Fruit fly (Drosophila melanogaster): ENCODE data around the gene CG4768.

Gene CG4768

DNA sequence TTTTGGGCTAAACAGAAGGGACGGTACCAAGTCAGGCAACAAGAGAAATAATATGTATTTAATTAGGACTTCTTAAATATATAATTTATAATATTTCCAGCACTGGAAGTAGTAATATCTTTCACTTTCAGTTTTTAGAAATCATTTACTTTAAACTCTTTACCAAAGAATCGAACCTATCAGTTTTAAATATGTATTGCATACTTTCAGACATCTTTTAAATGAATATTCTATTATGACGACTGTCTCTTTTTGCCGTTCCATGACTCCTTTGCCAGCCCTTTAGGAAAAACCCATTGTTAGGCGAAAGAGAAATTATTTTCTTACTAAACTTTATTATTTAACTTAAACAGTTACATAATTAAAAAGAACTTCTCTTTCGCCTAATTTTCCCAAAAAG is 34.3 kb upstream of the CG4768 start:
- TF ChIP-seq dmrt93B (GFP tag; optimal IDR thresholded peaks at IDR 0.05) (no peak), usp (GFP tag; optimal IDR thresholded peaks at IDR 0.05) (no peak), CG9705 (GFP tag; optimal IDR thresholded peaks at IDR 0.05) (no peak), tai (GFP tag; optimal IDR thresholded peaks at IDR 0.05) (no peak)

DNA sequence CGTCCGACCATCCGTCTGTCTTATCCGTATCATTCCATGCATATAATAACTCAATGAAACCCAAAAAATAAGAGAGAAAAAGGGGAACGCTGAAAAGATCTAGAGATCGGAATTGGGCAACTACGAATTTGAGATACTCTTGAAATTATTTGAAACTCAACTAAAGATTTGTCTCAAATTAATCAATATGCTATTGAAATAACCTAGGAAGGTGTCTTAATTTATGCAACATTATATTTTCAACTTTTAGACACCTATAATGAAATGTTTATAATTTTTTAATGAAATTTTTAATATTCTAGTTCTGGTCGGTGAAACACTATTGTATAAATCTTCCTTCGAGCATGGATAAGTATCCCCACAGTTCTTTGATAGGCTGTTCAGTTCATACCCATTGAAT is 31.4 kb upstream of the CG4768 start:
- no peak for TF ChIP-seq Hr78 (GFP tag; optimal IDR thresholded peaks at IDR 0.05)
- TF ChIP-seq brk (GFP tag; optimal IDR thresholded peaks at IDR 0.05) = no peak
- TF ChIP-seq Jra (GFP tag; optimal IDR thresholded peaks at IDR 0.05) = no peak
- no peak for TF ChIP-seq sv (GFP tag; optimal IDR thresholded peaks at IDR 0.05)
- TF ChIP-seq N (GFP tag; optimal IDR thresholded peaks at IDR 0.05) = no peak
- TF ChIP-seq dsf (GFP tag; optimal IDR thresholded peaks at IDR 0.05; ENCODE audit: borderline replicate concordance) = no peak
- TF ChIP-seq br (GFP tag; optimal IDR thresholded peaks at IDR 0.05) = no peak
- no peak for TF ChIP-seq ey (GFP tag; optimal IDR thresholded peaks at IDR 0.05)
- TF ChIP-seq Vsx2 (GFP tag; optimal IDR thresholded peaks at IDR 0.05; ENCODE audit: partially characterized antibody) = no peak
- no peak for TF ChIP-seq usp (GFP tag; optimal IDR thresholded peaks at IDR 0.05)
- no peak for TF ChIP-seq CG9705 (GFP tag; optimal IDR thresholded peaks at IDR 0.05)
- no peak for TF ChIP-seq Hnf4 (GFP tag; optimal IDR thresholded peaks at IDR 0.05)

DNA sequence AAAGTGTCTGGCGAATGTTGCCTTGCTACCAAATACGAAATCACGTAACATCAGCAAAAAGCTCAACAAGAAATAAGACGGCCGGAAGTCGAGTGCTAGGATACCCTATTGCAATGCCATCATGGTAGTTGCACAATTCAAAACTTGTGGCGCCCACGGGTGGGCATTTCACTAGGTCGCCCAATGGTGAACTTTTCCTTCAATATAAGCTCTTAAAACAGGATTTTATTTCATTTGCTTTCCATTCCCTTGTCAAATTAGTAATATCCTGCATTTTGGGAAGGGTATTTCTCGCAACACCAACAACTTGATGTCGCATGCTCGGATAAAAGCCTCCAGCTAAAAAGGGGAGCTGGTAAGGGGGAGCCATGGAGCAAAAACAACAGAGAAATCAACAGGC is 30.4 kb upstream of the CG4768 start:
- peak; percentile 77 for TF ChIP-seq h (GFP tag; optimal IDR thresholded peaks at IDR 0.05)
- peak; percentile 64 for TF ChIP-seq dmrt93B (GFP tag; optimal IDR thresholded peaks at IDR 0.05)
- TF ChIP-seq sage (GFP tag; optimal IDR thresholded peaks at IDR 0.05) = peak; percentile 61
- TF ChIP-seq CG32264 (GFP tag; optimal IDR thresholded peaks at IDR 0.05) = no peak
- TF ChIP-seq OdsH (GFP tag; optimal IDR thresholded peaks at IDR 0.05) = peak; percentile 42
- no peak for TF ChIP-seq lola (GFP tag; optimal IDR thresholded peaks at IDR 0.05)
- TF ChIP-seq pan (optimal IDR thresholded peaks at IDR 0.05) = no peak
- peak; percentile 35 for TF ChIP-seq Hnf4 (GFP tag; optimal IDR thresholded peaks at IDR 0.05)
- peak; percentile 58 for TF ChIP-seq psq (GFP tag; optimal IDR thresholded peaks at IDR 0.05)
- no peak for TF ChIP-seq N (GFP tag; optimal IDR thresholded peaks at IDR 0.05)
- peak; percentile 76 for TF ChIP-seq fru (GFP tag; optimal IDR thresholded peaks at IDR 0.05)
- no peak for TF ChIP-seq dsf (GFP tag; optimal IDR thresholded peaks at IDR 0.05; ENCODE audit: borderline replicate concordance)
- peak; percentile 69 for TF ChIP-seq rgr (GFP tag; optimal IDR thresholded peaks at IDR 0.05)
- TF ChIP-seq tai (GFP tag; optimal IDR thresholded peaks at IDR 0.05) = no peak
- TF ChIP-seq HLH106 (tag; optimal IDR thresholded peaks at IDR 0.05) = peak; percentile 71
- TF ChIP-seq foxo (GFP tag; optimal IDR thresholded peaks at IDR 0.05) = peak in 1 of 2 experiments; percentile 76
- TF ChIP-seq woc (GFP tag; optimal IDR thresholded peaks at IDR 0.05) = peak; percentile 90
- peak; percentile 69 for TF ChIP-seq br (GFP tag; optimal IDR thresholded peaks at IDR 0.05)
- peak; percentile 68 for TF ChIP-seq ey (GFP tag; optimal IDR thresholded peaks at IDR 0.05)
- no peak for TF ChIP-seq Mio (GFP tag; optimal IDR thresholded peaks at IDR 0.05)
- peak; percentile 67 for TF ChIP-seq Sp1 (GFP tag; optimal IDR thresholded peaks at IDR 0.05)
- no peak for TF ChIP-seq CG9705 (GFP tag; optimal IDR thresholded peaks at IDR 0.05)

- TF ChIP-seq OdsH (GFP tag; optimal IDR thresholded peaks at IDR 0.05) = peak; percentile 20
- TF ChIP-seq Hr83 (GFP tag; optimal IDR thresholded peaks at IDR 0.05; ENCODE audit: poor library complexity, severe bottlenecking) = no peak
- TF ChIP-seq HLH106 (tag; optimal IDR thresholded peaks at IDR 0.05) = peak; percentile 8
- TF ChIP-seq psq (GFP tag; optimal IDR thresholded peaks at IDR 0.05) = no peak
- no peak for TF ChIP-seq Hr78 (GFP tag; optimal IDR thresholded peaks at IDR 0.05)
- no peak for TF ChIP-seq sv (GFP tag; optimal IDR thresholded peaks at IDR 0.05)
- no peak for TF ChIP-seq N (GFP tag; optimal IDR thresholded peaks at IDR 0.05)
- peak; percentile 75 for TF ChIP-seq woc (GFP tag; optimal IDR thresholded peaks at IDR 0.05)
- TF ChIP-seq CG32264 (GFP tag; optimal IDR thresholded peaks at IDR 0.05) = no peak
- no peak for TF ChIP-seq dmrt93B (GFP tag; optimal IDR thresholded peaks at IDR 0.05)
- no peak for TF ChIP-seq br (GFP tag; optimal IDR thresholded peaks at IDR 0.05)
- no peak for TF ChIP-seq usp (GFP tag; optimal IDR thresholded peaks at IDR 0.05)
- TF ChIP-seq Vsx2 (GFP tag; optimal IDR thresholded peaks at IDR 0.05; ENCODE audit: partially characterized antibody) = no peak
- TF ChIP-seq rgr (GFP tag; optimal IDR thresholded peaks at IDR 0.05) = peak; percentile 0
- no peak for TF ChIP-seq Sp1 (GFP tag; optimal IDR thresholded peaks at IDR 0.05)
- no peak for TF ChIP-seq Dif (GFP tag; optimal IDR thresholded peaks at IDR 0.05; ENCODE audit: partially characterized antibody)
- TF ChIP-seq lola (GFP tag; optimal IDR thresholded peaks at IDR 0.05) = no peak
- TF ChIP-seq ey (GFP tag; optimal IDR thresholded peaks at IDR 0.05) = peak; percentile 30
- TF ChIP-seq CG9705 (GFP tag; optimal IDR thresholded peaks at IDR 0.05) = no peak
- TF ChIP-seq foxo (GFP tag; optimal IDR thresholded peaks at IDR 0.05) = peak in 1 of 2 experiments; percentile 55
- TF ChIP-seq Myc (optimal IDR thresholded peaks at IDR 0.05) = no peak
- no peak for TF ChIP-seq Jra (GFP tag; optimal IDR thresholded peaks at IDR 0.05)
- TF ChIP-seq fru (GFP tag; optimal IDR thresholded peaks at IDR 0.05) = peak; percentile 60
- TF ChIP-seq CrebA (GFP tag; optimal IDR thresholded peaks at IDR 0.05; ENCODE audit: borderline replicate concordance) = no peak
- TF ChIP-seq h (GFP tag; optimal IDR thresholded peaks at IDR 0.05) = peak; percentile 42
- TF ChIP-seq Rel (GFP tag; optimal IDR thresholded peaks at IDR 0.05) = no peak
- no peak for TF ChIP-seq Rel (tag; optimal IDR thresholded peaks at IDR 0.05)
- peak; percentile 19 for TF ChIP-seq Hnf4 (GFP tag; optimal IDR thresholded peaks at IDR 0.05)
These were observed 27.0 kb upstream of the CG4768 start for dm6 chrX:16764955-16765354.

Data from whole organism, wandering third instar larva.